Worm (Caenorhabditis elegans): Measurements from ENCODE around the gene C55A6.7.

The C55A6.7 gene

DNA sequence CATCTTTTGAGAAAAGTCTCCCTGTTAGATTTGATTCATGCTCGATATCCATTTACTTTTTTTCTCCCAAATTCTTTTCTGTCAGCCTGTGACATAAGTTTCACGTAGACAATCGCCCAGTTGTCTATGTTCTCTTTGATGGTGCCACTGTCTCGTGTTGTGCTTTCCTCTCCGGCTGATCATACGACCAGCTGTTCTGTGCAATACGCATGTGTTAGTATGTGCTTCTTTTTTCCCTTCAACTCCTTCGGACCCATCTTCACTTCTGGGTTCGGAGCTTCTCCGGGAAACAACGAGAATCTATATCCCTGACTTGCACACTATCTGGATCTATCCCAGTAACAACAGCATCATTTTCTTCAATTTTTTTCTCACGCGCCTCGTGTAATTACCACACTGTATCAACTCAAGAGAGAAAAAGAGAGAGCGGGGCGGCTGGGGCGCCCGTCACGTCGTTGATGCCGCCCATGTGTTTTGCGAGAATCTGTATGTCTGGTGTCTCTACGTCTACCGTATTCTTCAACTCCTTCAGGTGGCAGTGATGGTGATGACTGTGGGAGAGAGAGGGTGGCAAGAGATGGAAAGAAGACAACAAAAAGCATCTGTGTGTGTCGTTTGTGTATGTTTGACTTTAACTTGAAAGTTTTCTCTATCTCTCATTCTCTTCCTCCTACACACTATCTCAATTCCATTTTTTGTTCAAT, 11.7 kb upstream of the C55A6.7 start (continued):
- TF ChIP-seq mes-2 (tag; optimal IDR thresholded peaks at IDR 0.05; ENCODE audit: poor library complexity, severe bottlenecking), result peak; percentile 63
- TF ChIP-seq daf-19 (GFP tag; conservative IDR thresholded peaks at IDR 0.05), result no peak
- peak; percentile 71 for TF ChIP-seq T20F7.1 (GFP tag; optimal IDR thresholded peaks at IDR 0.05)
- no peak for TF ChIP-seq fkh-10 (GFP tag; optimal IDR thresholded peaks at IDR 0.05)
- TF ChIP-seq nhr-10 (tag; optimal IDR thresholded peaks at IDR 0.05), result peak; percentile 62
- TF ChIP-seq dmd-8 (GFP tag; IDR thresholded peaks at IDR 0.05), result no peak
- TF ChIP-seq zfp-3 (GFP tag; conservative IDR thresholded peaks at IDR 0.05), result peak; percentile 43; the same call in 1 of the 2 replicates
- TF ChIP-seq dpl-1 (GFP tag; optimal IDR thresholded peaks at IDR 0.05), result no peak
- TF ChIP-seq dve-1 (tag; optimal IDR thresholded peaks at IDR 0.05; ENCODE audit: insufficient read depth), result peak; percentile 92
- TF ChIP-seq madf-9 (GFP tag; conservative IDR thresholded peaks at IDR 0.05), result peak; percentile 32; the same call in 1 of the 2 replicates
- no peak for TF ChIP-seq saeg-2 (GFP tag; IDR thresholded peaks at IDR 0.05)
- TF ChIP-seq lim-7 (GFP tag; IDR thresholded peaks at IDR 0.05), result no peak
- TF ChIP-seq zag-1 (tag; optimal IDR thresholded peaks at IDR 0.05), result no peak
- TF ChIP-seq R02D3.7 (tag; optimal IDR thresholded peaks at IDR 0.05), result no peak
- TF ChIP-seq ceh-20 (GFP tag; IDR thresholded peaks at IDR 0.05), result peak; percentile 59; the same call in 1 of the 2 replicates
- TF ChIP-seq mdt-29 (GFP tag; IDR thresholded peaks at IDR 0.05), result 0 out of 2 replicates have a peak, but pooled peaks have one; percentile 31
- peak; percentile 42 for TF ChIP-seq spr-1 (tag; optimal IDR thresholded peaks at IDR 0.05)
- TF ChIP-seq F49E8.2 (tag; optimal IDR thresholded peaks at IDR 0.05; ENCODE audit: borderline replicate concordance), result no peak
- peak; percentile 73 for TF ChIP-seq gei-8 (GFP tag; optimal IDR thresholded peaks at IDR 0.05)
- TF ChIP-seq D1046.2 (GFP tag; IDR thresholded peaks at IDR 0.05), result no peak
- peak; percentile 43; the same call in 1 of the 2 replicates for TF ChIP-seq ctbp-1 (GFP tag; IDR thresholded peaks at IDR 0.05)
- TF ChIP-seq hlh-11 (tag; optimal IDR thresholded peaks at IDR 0.05), result peak; percentile 99
- TF ChIP-seq dmd-9 (GFP tag; IDR thresholded peaks at IDR 0.05), result no peak
- peak; percentile 81 for TF ChIP-seq tra-1 (GFP tag; IDR thresholded peaks at IDR 0.05)
- TF ChIP-seq nhr-111 (GFP tag; optimal IDR thresholded peaks at IDR 0.05), result no peak
- peak; percentile 40 for TF ChIP-seq nhr-6 (tag; optimal IDR thresholded peaks at IDR 0.05)
- no peak for TF ChIP-seq ceh-28 (tag; optimal IDR thresholded peaks at IDR 0.05)
- no peak for TF ChIP-seq ceh-62 (tag; optimal IDR thresholded peaks at IDR 0.05)
- TF ChIP-seq lsy-2 (tag; optimal IDR thresholded peaks at IDR 0.05), result peak; percentile 63 to 77
- peak; percentile 78 to 96 for TF ChIP-seq mdl-1 (tag; optimal IDR thresholded peaks at IDR 0.05)
- peak; percentile 4 for TF ChIP-seq cey-2 (tag; optimal IDR thresholded peaks at IDR 0.05; ENCODE audit: borderline replicate concordance, insufficient read depth)
- peak; percentile 62 to 96 for TF ChIP-seq daf-16 (GFP tag; optimal IDR thresholded peaks at IDR 0.05)
- peak; percentile 91 for TF ChIP-seq daf-16 (tag; optimal IDR thresholded peaks at IDR 0.05)
- no peak for TF ChIP-seq spr-3 (GFP tag; optimal IDR thresholded peaks at IDR 0.05)
- peak; percentile 62 for TF ChIP-seq hmg-1.1 (GFP tag; IDR thresholded peaks at IDR 0.05)
- peak; percentile 92 for TF ChIP-seq dmd-6 (GFP tag; IDR thresholded peaks at IDR 0.05)
- TF ChIP-seq snpc-1.2 (GFP tag; IDR thresholded peaks at IDR 0.05), result no peak
- TF ChIP-seq F10B5.3 (tag; optimal IDR thresholded peaks at IDR 0.05), result no peak
- TF ChIP-seq nhr-11 (tag; optimal IDR thresholded peaks at IDR 0.05), result peak; percentile 71
- TF ChIP-seq lir-3 (tag; optimal IDR thresholded peaks at IDR 0.05), result no peak
- TF ChIP-seq F26F4.8 (GFP tag; conservative IDR thresholded peaks at IDR 0.05), result no peak
- peak; percentile 98 for TF ChIP-seq mxl-3 (GFP tag; optimal IDR thresholded peaks at IDR 0.05)
- no peak for TF ChIP-seq skn-1 (tag; optimal IDR thresholded peaks at IDR 0.05)
- no peak for TF ChIP-seq mxl-2 (GFP tag; conservative IDR thresholded peaks at IDR 0.05)
- TF ChIP-seq unc-39 (tag; optimal IDR thresholded peaks at IDR 0.05), result no peak
- TF ChIP-seq ama-1 (optimal IDR thresholded peaks at IDR 0.05), result no peak
- TF ChIP-seq rbr-2 (tag; optimal IDR thresholded peaks at IDR 0.05), result peak; percentile 49
- peak; percentile 89 for TF ChIP-seq hlh-30 (tag; optimal IDR thresholded peaks at IDR 0.05; ENCODE audit: insufficient read depth)
- no peak for TF ChIP-seq ztf-7 (tag; optimal IDR thresholded peaks at IDR 0.05)
- peak; percentile 49 for TF ChIP-seq nhr-102 (tag; optimal IDR thresholded peaks at IDR 0.05)
